Worm (Caenorhabditis elegans) whole organism, young adult: ENCODE data around the gene fbxa-218.
"Not testable (repeated sequence)": the region's sequence is repeated elsewhere in the genome, so short reads cannot be mapped to it uniquely, and the experiment has no call there.

Source experiments
- B0336.3 ChIP-seq: fragments of 200-800 bp; sonication (Bioruptor generic); IDR thresholded peaks from 2 replicates; pipeline ENCODE4 v1.3.6; 2022; ENCODE audit warnings: missing genetic modification characterization, missing compliant biosample characterization
- C06A6.2 ChIP-seq: fragments of 200-800 bp; sonication (Bioruptor generic); conservative IDR thresholded peaks from 2 replicates; pipeline ENCODE4 v1.3.6; 2022; ENCODE audit warnings: missing genetic modification characterization, missing compliant biosample characterization
- F39B2.1 ChIP-seq: fragments of 200-800 bp; sonication (Bioruptor generic); IDR thresholded peaks from 2 replicates; pipeline ENCODE4 v1.3.6; 2022; ENCODE audit warnings: missing genetic modification reagents, missing genetic modification characterization, missing compliant biosample characterization
- F52B5.7 ChIP-seq: sonication (generic microtip); optimal IDR thresholded peaks from 2 replicates; lab custom pipeline; 2016; ENCODE audit warnings: mild to moderate bottlenecking, missing genetic modification characterization, missing compliant biosample characterization
- F57A8.1 ChIP-seq: fragments of 200-800 bp; sonication (Bioruptor generic); optimal IDR thresholded peaks from 2 replicates; lab custom pipeline; 2018; ENCODE audit warnings: mild to moderate bottlenecking, missing genetic modification characterization, moderate library complexity, missing compliant biosample characterization
- K12H6.12 ChIP-seq: fragments of 200-800 bp; sonication (Bioruptor generic); optimal IDR thresholded peaks from 2 replicates; lab custom pipeline; 2018; ENCODE audit warnings: mild to moderate bottlenecking, missing genetic modification characterization, missing compliant biosample characterization
- T07F8.4 ChIP-seq: sonication (generic microtip); optimal IDR thresholded peaks from 2 replicates; lab custom pipeline; 2016; ENCODE audit warnings: mild to moderate bottlenecking, missing genetic modification characterization, moderate library complexity, missing compliant biosample characterization
- T26A5.8 ChIP-seq: sonication (generic microtip); optimal IDR thresholded peaks from 2 replicates; lab custom pipeline; 2016; ENCODE audit warnings: missing genetic modification characterization, missing compliant biosample characterization
- Y95B8A.8 ChIP-seq: fragments of 200-800 bp; sonication (Bioruptor generic); IDR thresholded peaks from 2 replicates; pipeline ENCODE4 v1.3.6; 2022; ENCODE audit warnings: missing genetic modification reagents, missing genetic modification characterization, missing compliant biosample characterization
- ama-1 ChIP-seq, 3 experiments: fragments of 150-350 bp in 1 of 3; sonication (generic microtip) in 2 of 3; optimal IDR thresholded peaks; 2 replicates each; lab custom pipeline; 2014 to 2018; ENCODE audit warnings: missing biosample characterization in 2 of 3, missing genetic modification characterization in 2 of 3, missing genetic modification reagents in 2 of 3
- aptf-2 ChIP-seq: fragments of 200-800 bp; sonication (Bioruptor generic); conservative IDR thresholded peaks from 2 replicates; pipeline ENCODE4 v1.3.6; 2022; ENCODE audit warnings: missing genetic modification reagents, missing genetic modification characterization, missing compliant biosample characterization
- attf-5 ChIP-seq: fragments of 200-800 bp; sonication (Bioruptor generic); optimal IDR thresholded peaks from 2 replicates; lab custom pipeline; 2018; ENCODE audit warnings: mild to moderate bottlenecking, missing genetic modification characterization, missing compliant biosample characterization
- ccch-3 ChIP-seq: fragments of 200-800 bp; sonication (Bioruptor generic); optimal IDR thresholded peaks from 2 replicates; lab custom pipeline; 2018; ENCODE audit warnings: mild to moderate bottlenecking, missing genetic modification characterization, missing compliant biosample characterization
- cebp-1 ChIP-seq, 2 experiments: fragments of 200-800 bp in 1 of 2; sonication (Bioruptor generic) in 1 of 2; sonication (generic microtip) in 1 of 2; IDR thresholded peaks in 1 of 2; optimal IDR thresholded peaks in 1 of 2; 2 replicates each; pipeline versions ENCODE4 v1.3.6 to Lab custom; 2017 to 2022; ENCODE audit warnings: missing compliant biosample characterization in 2 of 2, missing genetic modification characterization in 2 of 2, mild to moderate bottlenecking in 1 of 2, missing genetic modification reagents in 1 of 2, moderate library complexity in 1 of 2
- ceh-100 ChIP-seq: fragments of 200-800 bp; sonication (Bioruptor generic); IDR thresholded peaks from 2 replicates; pipeline ENCODE4 v1.3.6; 2022; ENCODE audit warnings: missing genetic modification reagents, missing genetic modification characterization, missing compliant biosample characterization
- ets-4 ChIP-seq: fragments of 200-800 bp; sonication (Bioruptor generic); optimal IDR thresholded peaks from 2 replicates; lab custom pipeline; 2018; ENCODE audit warnings: mild to moderate bottlenecking, missing genetic modification characterization, missing compliant biosample characterization
- fkh-3 ChIP-seq: sonication (generic microtip); optimal IDR thresholded peaks from 2 replicates; lab custom pipeline; 2016; ENCODE audit warnings: mild to moderate bottlenecking, missing genetic modification characterization, missing compliant biosample characterization
- him-1 ChIP-seq: sonication (generic microtip); optimal IDR thresholded peaks from 2 replicates; lab custom pipeline; 2016; ENCODE audit warnings: missing genotype, missing genetic modification reagents, missing genetic modification characterization, missing compliant biosample characterization
- hlh-12 ChIP-seq: sonication (generic microtip); optimal IDR thresholded peaks from 2 replicates; lab custom pipeline; 2016; ENCODE audit warnings: missing genetic modification characterization, missing compliant biosample characterization
- let-607 ChIP-seq, 2 experiments: fragments of 200-800 bp in 1 of 2; sonication (Bioruptor generic) in 1 of 2; sonication (generic microtip) in 1 of 2; optimal IDR thresholded peaks; 2 replicates each; lab custom pipeline; 2016 to 2018; ENCODE audit warnings: mild to moderate bottlenecking in 2 of 2, missing compliant biosample characterization in 2 of 2, missing genetic modification characterization in 2 of 2, moderate library complexity in 2 of 2, missing genotype in 1 of 2
- lin-35 ChIP-seq, 3 experiments: fragments of 150-350 bp in 2 of 3; sonication (generic microtip) in 1 of 3; optimal IDR thresholded peaks; 2 replicates each; lab custom pipeline; 2014 to 2018; ENCODE audit warnings: missing biosample characterization in 3 of 3, missing genetic modification characterization in 3 of 3, missing genetic modification reagents in 3 of 3
- madf-6 ChIP-seq: fragments of 200-800 bp; sonication (Bioruptor generic); IDR thresholded peaks from 2 replicates; pipeline ENCODE4 v1.3.6; 2022; ENCODE audit warnings: missing genetic modification reagents, missing genetic modification characterization, missing compliant biosample characterization
- nfya-2 ChIP-seq: fragments of 200-800 bp; sonication (Bioruptor generic); IDR thresholded peaks from 2 replicates; pipeline ENCODE4 v1.3.6; 2022; ENCODE audit warnings: missing genetic modification reagents, missing genetic modification characterization, missing compliant biosample characterization
- nfyb-1 ChIP-seq: fragments of 200-800 bp; sonication (Bioruptor generic); IDR thresholded peaks from 2 replicates; pipeline ENCODE4 v1.3.6; 2022; ENCODE audit warnings: missing genetic modification reagents, missing genetic modification characterization, missing compliant biosample characterization
- nhr-90 ChIP-seq: sonication (generic microtip); optimal IDR thresholded peaks from 2 replicates; lab custom pipeline; 2016; ENCODE audit warnings: missing genotype, mild to moderate bottlenecking, missing genetic modification characterization, missing compliant biosample characterization
- pbrm-1 ChIP-seq: fragments of 200-800 bp; sonication (Bioruptor generic); IDR thresholded peaks from 2 replicates; pipeline ENCODE4 v1.3.6; 2022; ENCODE audit warnings: missing genetic modification reagents, missing genetic modification characterization, missing compliant biosample characterization
- rec-8 ChIP-seq, 2 experiments: sonication (generic microtip); optimal IDR thresholded peaks; 2 replicates each; lab custom pipeline; 2016; ENCODE audit warnings: mild to moderate bottlenecking in 2 of 2, missing genetic modification characterization in 2 of 2, missing genetic modification reagents in 2 of 2, missing genotype in 2 of 2, missing biosample characterization in 1 of 2, missing compliant biosample characterization in 1 of 2, moderate library complexity in 1 of 2
- snpc-1.1 ChIP-seq: sonication (generic microtip); optimal IDR thresholded peaks from 2 replicates; lab custom pipeline; 2017; ENCODE audit warnings: missing genetic modification characterization, mild to moderate bottlenecking, missing compliant biosample characterization, antibody characterized with exemption, moderate library complexity, missing genotype, missing genetic modification reagents; ENCODE audit not compliant: insufficient read depth
- snpc-4 ChIP-seq, 5 experiments: fragments of 150-350 bp in 1 of 5; sonication (generic microtip) in 4 of 5; optimal IDR thresholded peaks; 2 replicates each; lab custom pipeline; 2014 to 2018; ENCODE audit warnings: missing genetic modification characterization in 5 of 5, missing biosample characterization in 3 of 5, antibody characterized with exemption in 2 of 5, mild to moderate bottlenecking in 2 of 5, missing compliant biosample characterization in 2 of 5, missing genotype in 2 of 5, moderate library complexity in 2 of 5, missing genetic modification reagents in 1 of 5
- tbp1 ChIP-seq: fragments of 200-800 bp; sonication (Bioruptor generic); optimal IDR thresholded peaks from 2 replicates; lab custom pipeline; 2018; ENCODE audit warnings: mild to moderate bottlenecking, missing genetic modification characterization, missing compliant biosample characterization
- ztf-18 ChIP-seq: sonication (generic microtip); optimal IDR thresholded peaks from 2 replicates; lab custom pipeline; 2016; ENCODE audit warnings: missing genotype, mild to moderate bottlenecking, missing genetic modification characterization, missing compliant biosample characterization
- ztf-28 ChIP-seq: fragments of 200-800 bp; sonication (Bioruptor generic); IDR thresholded peaks from 2 replicates; pipeline ENCODE4 v1.3.6; 2022; ENCODE audit warnings: missing genetic modification reagents, missing genetic modification characterization, missing compliant biosample characterization

fbxa-218 gene

ce11 chrIII:12436215-12436614 lies at the start of gene fbxa-218:
Gene fbxa-218 (plus strand): TSS chrIII:12436515.
- TF ChIP-seq snpc-1.1 (no peak), K12H6.12 (tag; lab: Kevin White, UChicago) (no peak), T07F8.4 (tag; lab: Kevin White, UChicago) (no peak), ets-4 (GFP tag; lab: Kevin White, UChicago) (no peak), attf-5 (GFP tag; lab: Kevin White, UChicago) (no peak), snpc-4 (GFP tag; optimal IDR thresholded peaks at IDR 0.05; lab: Kevin White, UChicago) (no peak), snpc-4 (tag; optimal IDR thresholded peaks at IDR 0.05; lab: Kevin White, UChicago) (no peak), ztf-18 (no peak)

- not testable (repeated sequence) for TF ChIP-seq him-1 (tag; lab: Kevin White, UChicago); fkh-3; Y95B8A.8 (GFP tag; lab: Robert Waterston, UW)
These were observed 49.7 kb upstream of the fbxa-218 start, which contains the start of gene Y49E10.30 for ce11 chrIII:12386597-12386996. Gene Y49E10.30 (plus strand): TSS chrIII:12386897.

ce11 chrIII:12387344-12387743 lies 49.0 kb upstream of the fbxa-218 start:
- TF ChIP-seq aptf-2 (GFP tag; lab: Robert Waterston, UW), result peak; percentile 95

ce11 chrIII:12388106-12388505 lies 48.2 kb upstream of the fbxa-218 start:
- TF ChIP-seq ztf-18 (no peak), nfya-2 (GFP tag; lab: Robert Waterston, UW) (no peak), nhr-90 (tag; lab: Kevin White, UChicago) (no peak), ccch-3 (no peak), F39B2.1 (GFP tag; lab: Robert Waterston, UW) (no peak), cebp-1 (GFP tag; IDR thresholded peaks at IDR 0.05; lab: Robert Waterston, UW) (no peak), cebp-1 (tag; optimal IDR thresholded peaks at IDR 0.05; lab: Kevin White, UChicago) (no peak), rec-8 (tag; optimal IDR thresholded peaks at IDR 0.05; lab: Kevin White, UChicago) (no peak), F52B5.7 (tag; lab: Kevin White, UChicago) (no peak), snpc-1.1 (no peak), madf-6 (no peak), let-607 (tag; optimal IDR thresholded peaks at IDR 0.05; lab: Kevin White, UChicago) (no peak), ama-1 (optimal IDR thresholded peaks at IDR 0.05; lab: Kevin White, UChicago) (no peak), ama-1 (GFP tag; optimal IDR thresholded peaks at IDR 0.05; lab: Kevin White, UChicago) (no peak)

- TF ChIP-seq lin-35 (GFP tag; optimal IDR thresholded peaks at IDR 0.05; lab: Kevin White, UChicago) (no peak), hlh-12 (no peak), F52B5.7 (tag; lab: Kevin White, UChicago) (no peak), T26A5.8 (no peak), C06A6.2 (GFP tag; lab: Robert Waterston, UW) (no peak), pbrm-1 (GFP tag; lab: Robert Waterston, UW) (no peak), F57A8.1 (GFP tag; lab: Kevin White, UChicago) (no peak)
- TF ChIP-seq, all 124 proteins: peak for 0
These were observed 41.2 kb upstream of the fbxa-218 start, which contains the start of gene Y49E10.10 for ce11 chrIII:12395085-12395484. Gene Y49E10.10 (plus strand): TSS chrIII:12395465.

ce11 chrIII:12398468-12398867 lies 37.8 kb upstream of the fbxa-218 start:
- TF ChIP-seq madf-6 (0 out of 2 replicates have a peak, but pooled peaks have one; percentile 9), nfyb-1 (GFP tag; lab: Robert Waterston, UW) (0 out of 2 replicates have a peak, but pooled peaks have one; percentile 34), B0336.3 (0 out of 2 replicates have a peak, but pooled peaks have one; percentile 14), tbp1 (GFP tag; lab: Kevin White, UChicago) (no peak), ceh-100 (GFP tag; lab: Robert Waterston, UW) (no peak), ztf-28 (GFP tag; lab: Robert Waterston, UW) (0 out of 2 replicates have a peak, but pooled peaks have one; percentile 46)
